Worm (Caenorhabditis elegans) whole organism, L1 larva: ENCODE measurements around the gene srv-15.

Experiments
- C04F5.9 ChIP-seq: sonication (generic microtip); optimal IDR thresholded peaks from 2 replicates; lab custom pipeline; 2016; ENCODE audit warnings: missing genetic modification characterization, missing compliant biosample characterization
- C16A3.4 ChIP-seq: fragments of 150-350 bp; optimal IDR thresholded peaks from 2 replicates; lab custom pipeline; 2014; ENCODE audit warnings: missing biosample characterization, missing genetic modification characterization
- blmp-1 ChIP-seq: fragments of 150-350 bp; optimal IDR thresholded peaks from 2 replicates; lab custom pipeline; 2014; ENCODE audit warnings: missing biosample characterization, missing genetic modification characterization
- ces-1 ChIP-seq: fragments of 150-350 bp; optimal IDR thresholded peaks from 2 replicates; lab custom pipeline; 2014; ENCODE audit warnings: missing biosample characterization, missing genetic modification reagents, missing genetic modification characterization
- dpl-1 ChIP-seq, 3 experiments: fragments of 150-350 bp in 2 of 3; sonication (generic microtip) in 1 of 3; optimal IDR thresholded peaks; 2 replicates each; lab custom pipeline; 2014 to 2017; ENCODE audit warnings: missing biosample characterization in 3 of 3, missing genetic modification characterization in 3 of 3, missing genetic modification reagents in 3 of 3
- efl-1 ChIP-seq, 4 experiments: fragments of 150-350 bp; optimal IDR thresholded peaks in 3 of 4; peaks in 1 of 4; 1 replicate in 1 of 4; 2 replicates in 3 of 4; lab custom pipeline; 2014; ENCODE audit warnings: missing biosample characterization in 2 of 4, missing genetic modification characterization in 2 of 4, missing genetic modification reagents in 2 of 4
- efl-3 ChIP-seq: fragments of 200-800 bp; sonication (Bioruptor generic); optimal IDR thresholded peaks from 2 replicates; lab custom pipeline; 2018; ENCODE audit warnings: mild to moderate bottlenecking, missing genetic modification characterization, missing compliant biosample characterization
- egl-13 ChIP-seq: sonication (generic microtip); optimal IDR thresholded peaks from 2 replicates; lab custom pipeline; 2016; ENCODE audit warnings: missing genotype, missing genetic modification reagents, missing genetic modification characterization, missing compliant biosample characterization
- elt-3 ChIP-seq, 6 experiments: fragments of 150-350 bp in 1 of 6; sonication (generic microtip); optimal IDR thresholded peaks; 2 replicates each; lab custom pipeline; 2017 to 2018; ENCODE audit warnings: missing biosample characterization in 6 of 6, missing genetic modification characterization in 6 of 6, inconsistent platforms in 1 of 6
- fkh-10 ChIP-seq: sonication (generic microtip); optimal IDR thresholded peaks from 2 replicates; lab custom pipeline; 2017; ENCODE audit warnings: missing biosample characterization, missing genetic modification reagents, missing genetic modification characterization
- fkh-8 ChIP-seq: sonication (generic microtip); optimal IDR thresholded peaks from 2 replicates; lab custom pipeline; 2016; ENCODE audit warnings: mild to moderate bottlenecking, missing genetic modification characterization, missing compliant biosample characterization
- hlh-4 ChIP-seq: sonication (generic microtip); optimal IDR thresholded peaks from 2 replicates; lab custom pipeline; 2016; ENCODE audit warnings: mild to moderate bottlenecking, missing genetic modification characterization, missing compliant biosample characterization
- irx-1 ChIP-seq: sonication (generic microtip); optimal IDR thresholded peaks from 2 replicates; lab custom pipeline; 2016; ENCODE audit warnings: missing genetic modification characterization, missing compliant biosample characterization
- lin-15B ChIP-seq: fragments of 150-350 bp; sonication (generic microtip); optimal IDR thresholded peaks from 3 replicates; lab custom pipeline; 2014; ENCODE audit warnings: missing biosample characterization, missing genetic modification characterization
- lin-35 ChIP-seq, 2 experiments: fragments of 150-350 bp; optimal IDR thresholded peaks; 2 replicates each; lab custom pipeline; 2014; ENCODE audit warnings: missing biosample characterization in 2 of 2, missing genetic modification characterization in 2 of 2, missing genetic modification reagents in 2 of 2
- lin-39 ChIP-seq: fragments of 150-350 bp; optimal IDR thresholded peaks from 2 replicates; lab custom pipeline; 2014; ENCODE audit warnings: missing biosample characterization, missing genetic modification reagents, missing genetic modification characterization
- mdl-1 ChIP-seq, 2 experiments: fragments of 150-350 bp; optimal IDR thresholded peaks; 2 replicates each; lab custom pipeline; 2014 to 2017; ENCODE audit warnings: missing biosample characterization in 2 of 2, missing genetic modification characterization in 2 of 2, inconsistent platforms in 1 of 2
- mef-2 ChIP-seq: fragments of 150-350 bp; optimal IDR thresholded peaks from 2 replicates; lab custom pipeline; 2014; ENCODE audit warnings: missing biosample characterization, missing genetic modification characterization
- nhr-11 ChIP-seq: fragments of 150-350 bp; optimal IDR thresholded peaks from 2 replicates; lab custom pipeline; 2014; ENCODE audit warnings: missing biosample characterization, missing genetic modification characterization
- nhr-12 ChIP-seq: sonication (generic microtip); optimal IDR thresholded peaks from 2 replicates; lab custom pipeline; 2017; ENCODE audit warnings: missing biosample characterization, missing genetic modification characterization
- nhr-19 ChIP-seq: fragments of 200-800 bp; sonication (Bioruptor generic); conservative IDR thresholded peaks from 2 replicates; pipeline ENCODE4 v1.3.6; 2022; ENCODE audit warnings: missing genetic modification characterization, missing compliant biosample characterization
- nhr-20 ChIP-seq: sonication (generic microtip); optimal IDR thresholded peaks from 2 replicates; lab custom pipeline; 2016; ENCODE audit warnings: mild to moderate bottlenecking, missing genetic modification characterization, missing compliant biosample characterization
- nhr-28 ChIP-seq: fragments of 150-350 bp; optimal IDR thresholded peaks from 2 replicates; lab custom pipeline; 2014; ENCODE audit warnings: missing biosample characterization, missing genetic modification characterization
- nhr-47 ChIP-seq: sonication (generic microtip); optimal IDR thresholded peaks from 2 replicates; lab custom pipeline; 2016; ENCODE audit warnings: mild to moderate bottlenecking, missing genetic modification characterization, moderate library complexity, missing compliant biosample characterization
- nhr-71 ChIP-seq: sonication (generic microtip); optimal IDR thresholded peaks from 2 replicates; lab custom pipeline; 2016; ENCODE audit warnings: mild to moderate bottlenecking, missing genetic modification characterization, moderate library complexity, missing compliant biosample characterization
- nhr-84 ChIP-seq: sonication (generic microtip); optimal IDR thresholded peaks from 2 replicates; lab custom pipeline; 2017; ENCODE audit warnings: missing biosample characterization, missing genetic modification characterization
- nhr-85 ChIP-seq: sonication (generic microtip); peaks from one replicate; lab custom pipeline; 2016; ENCODE audit warnings: missing genetic modification characterization, inconsistent platforms, missing compliant biosample characterization
- nhr-90 ChIP-seq: sonication (generic microtip); optimal IDR thresholded peaks from 2 replicates; lab custom pipeline; 2016; ENCODE audit warnings: mild to moderate bottlenecking, missing genetic modification characterization, missing compliant biosample characterization; ENCODE audit not compliant: poor library complexity
- pag-3 ChIP-seq: sonication (generic microtip); optimal IDR thresholded peaks from 2 replicates; lab custom pipeline; 2017; ENCODE audit warnings: missing genetic modification characterization, mild to moderate bottlenecking, missing compliant biosample characterization, antibody characterized with exemption, borderline replicate concordance; ENCODE audit not compliant: insufficient read depth
- sox-4 ChIP-seq: sonication (generic microtip); optimal IDR thresholded peaks from 2 replicates; lab custom pipeline; 2016; ENCODE audit warnings: missing genetic modification characterization, missing compliant biosample characterization
- swsn-7 ChIP-seq: sonication (generic microtip); optimal IDR thresholded peaks from 2 replicates; lab custom pipeline; 2016; ENCODE audit warnings: missing genetic modification characterization, missing compliant biosample characterization
- tbx-2 ChIP-seq: sonication (generic microtip); optimal IDR thresholded peaks from 2 replicates; lab custom pipeline; 2016; ENCODE audit warnings: missing genetic modification characterization, missing compliant biosample characterization
- tlp-1 ChIP-seq: fragments of 150-350 bp; optimal IDR thresholded peaks from 2 replicates; lab custom pipeline; 2014; ENCODE audit warnings: missing biosample characterization, missing genetic modification characterization
- unc-62 ChIP-seq: fragments of 150-350 bp; optimal IDR thresholded peaks from 2 replicates; lab custom pipeline; 2014; ENCODE audit warnings: missing biosample characterization, missing genetic modification reagents, missing genetic modification characterization
- vab-15 ChIP-seq: sonication (generic microtip); optimal IDR thresholded peaks from 2 replicates; lab custom pipeline; 2017; ENCODE audit warnings: missing genotype, mild to moderate bottlenecking, missing genetic modification characterization, missing compliant biosample characterization
- xbp-1 ChIP-seq: sonication (generic microtip); optimal IDR thresholded peaks from 2 replicates; lab custom pipeline; 2016; ENCODE audit warnings: missing genetic modification characterization, missing compliant biosample characterization
- zip-4 ChIP-seq: fragments of 200-800 bp; sonication (Bioruptor generic); optimal IDR thresholded peaks from 2 replicates; lab custom pipeline; 2018; ENCODE audit warnings: mild to moderate bottlenecking, missing genetic modification characterization, moderate library complexity, missing compliant biosample characterization
- ztf-11 ChIP-seq, 2 experiments: sonication (generic microtip); optimal IDR thresholded peaks; 2 replicates each; lab custom pipeline; 2016 to 2017; ENCODE audit warnings: missing genetic modification characterization in 2 of 2, missing biosample characterization in 1 of 2, missing compliant biosample characterization in 1 of 2
- ztf-4 ChIP-seq: fragments of 150-350 bp; optimal IDR thresholded peaks from 2 replicates; lab custom pipeline; 2014; ENCODE audit warnings: missing biosample characterization, missing genetic modification characterization

The srv-15 gene

DNA sequence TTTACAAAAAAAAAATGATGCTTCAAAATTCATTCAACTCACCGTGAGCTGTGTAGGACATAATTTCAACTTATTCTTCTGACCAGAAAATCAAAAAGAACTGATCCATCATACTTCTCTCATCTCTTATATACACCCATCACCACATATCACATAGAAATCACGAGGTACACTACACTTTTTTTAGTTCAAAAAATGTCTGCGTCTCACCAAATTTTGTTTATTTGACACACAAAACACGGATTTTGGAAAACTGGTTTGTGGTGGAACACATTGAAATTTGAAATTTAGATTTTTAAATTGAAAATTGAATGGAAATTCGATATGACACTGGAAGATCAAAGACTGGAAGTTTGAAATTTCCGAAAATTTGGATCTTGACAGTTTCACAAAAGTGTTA is 5.3 kb upstream of the srv-15 start, which contains the start of gene Y105C5B.5 (continued):
- TF ChIP-seq nhr-19 (GFP tag; lab: Robert Waterston, UW) (0 out of 2 replicates have a peak, but pooled peaks have one; percentile 27), dpl-1 (GFP tag; optimal IDR thresholded peaks at IDR 0.05; lab: Kevin White, UChicago) (peak in 1 of 3 experiments; percentile 7), ztf-11 (tag; optimal IDR thresholded peaks at IDR 0.05; lab: Kevin White, UChicago) (no peak), nhr-85 (peak; percentile 87), nhr-71 (tag; lab: Kevin White, UChicago) (peak; percentile 69), mdl-1 (tag; optimal IDR thresholded peaks at IDR 0.05; lab: Kevin White, UChicago) (no peak), tbx-2 (tag; lab: Kevin White, UChicago) (peak; percentile 46), elt-3 (tag; optimal IDR thresholded peaks at IDR 0.05; lab: Kevin White, UChicago) (peak in 2 of 6 experiments; percentile 29 to 64), egl-13 (tag; lab: Kevin White, UChicago) (no peak), fkh-10 (GFP tag; lab: Kevin White, UChicago) (no peak), nhr-20 (tag; lab: Kevin White, UChicago) (peak; percentile 91), efl-3 (GFP tag; lab: Kevin White, UChicago) (no peak), blmp-1 (tag; lab: Kevin White, UChicago) (no peak), mef-2 (tag; lab: Kevin White, UChicago) (no peak), nhr-90 (tag; lab: Kevin White, UChicago) (peak; percentile 44), ces-1 (GFP tag; lab: Kevin White, UChicago) (no peak)

DNA sequence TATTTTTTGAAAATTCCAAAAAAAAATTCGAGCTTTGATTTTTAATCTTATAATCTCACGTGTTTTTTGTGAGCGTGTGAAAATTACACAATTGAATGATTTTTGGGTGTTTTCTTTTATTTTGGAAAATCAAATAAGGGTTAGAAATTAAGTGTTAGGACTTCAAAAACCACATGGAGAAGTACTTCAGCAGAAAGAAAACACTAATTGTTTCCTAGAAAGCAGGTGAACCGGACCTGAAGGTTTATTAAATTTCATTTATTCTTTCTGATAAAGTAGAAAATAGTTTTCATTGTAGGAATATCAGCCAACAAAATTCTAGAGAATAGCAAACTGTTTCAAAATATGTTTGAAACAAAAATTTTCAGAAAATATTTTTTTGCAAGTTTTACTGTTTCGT is 1.9 kb downstream of the srv-15 start:
- TF ChIP-seq efl-1 (optimal IDR thresholded peaks at IDR 0.05; lab: Kevin White, UChicago) = no peak
- peak in 1 of 2 experiments; percentile 40 for TF ChIP-seq efl-1 (GFP tag; optimal IDR thresholded peaks at IDR 0.05 in 1 of 2; lab: Kevin White, UChicago)
- no peak for TF ChIP-seq sox-4
- TF ChIP-seq nhr-12 (tag; lab: Kevin White, UChicago) = no peak
- no peak for TF ChIP-seq irx-1 (tag; lab: Kevin White, UChicago)
- peak; percentile 69 for TF ChIP-seq fkh-8 (tag; lab: Kevin White, UChicago)
- no peak for TF ChIP-seq zip-4 (GFP tag; lab: Kevin White, UChicago)
- TF ChIP-seq nhr-11 = no peak
- no peak for TF ChIP-seq C16A3.4 (tag; lab: Kevin White, UChicago)
- TF ChIP-seq unc-62 (GFP tag; lab: Kevin White, UChicago) = no peak
- no peak for TF ChIP-seq pag-3 (tag; lab: Kevin White, UChicago)
- peak; percentile 33 for TF ChIP-seq nhr-47 (tag; lab: Kevin White, UChicago)
- no peak for TF ChIP-seq nhr-28 (tag; lab: Kevin White, UChicago)
- peak; percentile 29 for TF ChIP-seq nhr-71 (tag; lab: Kevin White, UChicago)
- TF ChIP-seq hlh-4 (tag; lab: Kevin White, UChicago) = peak; percentile 75
- TF ChIP-seq elt-3 (tag; optimal IDR thresholded peaks at IDR 0.05; lab: Kevin White, UChicago) = no peak
- TF ChIP-seq lin-39 = no peak

DNA sequence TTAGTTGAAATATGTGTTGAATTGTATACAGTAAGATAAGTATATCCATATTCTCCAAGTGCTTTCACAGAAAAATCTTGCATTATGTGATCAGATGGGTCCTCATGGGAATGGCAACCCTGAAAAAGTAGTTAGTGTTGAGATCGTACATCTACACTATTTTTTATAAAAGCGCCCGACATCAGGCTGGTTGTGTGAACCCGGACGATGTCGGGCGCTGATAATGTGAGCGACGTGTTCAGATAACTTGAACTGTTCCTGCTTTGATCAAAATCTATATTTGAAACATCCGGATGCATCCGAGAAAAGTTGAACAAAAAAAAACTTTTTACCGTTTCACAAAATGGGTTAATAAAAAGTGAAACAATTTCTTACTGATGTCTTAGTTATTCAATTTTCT is 8.7 kb downstream of the srv-15 start:
- no peak for TF ChIP-seq swsn-7
- TF ChIP-seq nhr-84 (tag; lab: Kevin White, UChicago) = no peak
- no peak for TF ChIP-seq C04F5.9
- no peak for TF ChIP-seq vab-15 (tag; lab: Kevin White, UChicago)
- no peak for TF ChIP-seq xbp-1
- TF ChIP-seq tlp-1 (tag; lab: Kevin White, UChicago) = no peak
- TF ChIP-seq pag-3 (tag; lab: Kevin White, UChicago) = no peak
- no peak for TF ChIP-seq lin-15B
- TF ChIP-seq ztf-4 = no peak
- no peak for TF ChIP-seq lin-35 (GFP tag; optimal IDR thresholded peaks at IDR 0.05; lab: Kevin White, UChicago)
